Worm (Caenorhabditis elegans) whole organism, L1 larva: Measurements from ENCODE around the gene Y69A2AR.22.

Source experiments
- alr-1 ChIP-seq: fragments of 200-800 bp; sonication (Bioruptor generic); optimal IDR thresholded peaks from 2 replicates; lab custom pipeline; 2018; ENCODE audit warnings: borderline replicate concordance, mild to moderate bottlenecking, missing genetic modification characterization, missing compliant biosample characterization
- blmp-1 ChIP-seq: fragments of 150-350 bp; optimal IDR thresholded peaks from 2 replicates; lab custom pipeline; 2014; ENCODE audit warnings: missing biosample characterization, missing genetic modification characterization
- ceh-88 ChIP-seq: fragments of 200-800 bp; sonication (Bioruptor generic); IDR thresholded peaks from 2 replicates; pipeline ENCODE4 v1.3.6; 2022; ENCODE audit warnings: missing genetic modification characterization, missing compliant biosample characterization
- ceh-90 ChIP-seq: sonication (generic microtip); optimal IDR thresholded peaks from 2 replicates; lab custom pipeline; 2016; ENCODE audit warnings: missing genetic modification characterization, missing compliant biosample characterization
- fkh-10 ChIP-seq: sonication (generic microtip); optimal IDR thresholded peaks from 2 replicates; lab custom pipeline; 2017; ENCODE audit warnings: missing biosample characterization, missing genetic modification reagents, missing genetic modification characterization
- fkh-8 ChIP-seq: sonication (generic microtip); optimal IDR thresholded peaks from 2 replicates; lab custom pipeline; 2016; ENCODE audit warnings: mild to moderate bottlenecking, missing genetic modification characterization, missing compliant biosample characterization
- grh-1 ChIP-seq: fragments of 200-800 bp; sonication (Bioruptor generic); IDR thresholded peaks from 2 replicates; pipeline ENCODE4 v1.3.6; 2022; ENCODE audit warnings: missing genetic modification reagents, missing genetic modification characterization, missing compliant biosample characterization
- hpl-2 ChIP-seq: fragments of 150-350 bp; optimal IDR thresholded peaks from 2 replicates; lab custom pipeline; 2014; ENCODE audit warnings: missing biosample characterization, missing genetic modification reagents, missing genetic modification characterization
- jun-1 ChIP-seq: fragments of 150-350 bp; optimal IDR thresholded peaks from 2 replicates; lab custom pipeline; 2014; ENCODE audit warnings: missing biosample characterization, missing genetic modification reagents, missing genetic modification characterization
- mdl-1 ChIP-seq, 2 experiments: fragments of 150-350 bp; optimal IDR thresholded peaks; 2 replicates each; lab custom pipeline; 2014 to 2017; ENCODE audit warnings: missing biosample characterization in 2 of 2, missing genetic modification characterization in 2 of 2, inconsistent platforms in 1 of 2
- mef-2 ChIP-seq: fragments of 150-350 bp; optimal IDR thresholded peaks from 2 replicates; lab custom pipeline; 2014; ENCODE audit warnings: missing biosample characterization, missing genetic modification characterization
- nhr-47 ChIP-seq: sonication (generic microtip); optimal IDR thresholded peaks from 2 replicates; lab custom pipeline; 2016; ENCODE audit warnings: mild to moderate bottlenecking, missing genetic modification characterization, moderate library complexity, missing compliant biosample characterization
- nhr-85 ChIP-seq: sonication (generic microtip); peaks from one replicate; lab custom pipeline; 2016; ENCODE audit warnings: missing genetic modification characterization, inconsistent platforms, missing compliant biosample characterization
- nhr-90 ChIP-seq: sonication (generic microtip); optimal IDR thresholded peaks from 2 replicates; lab custom pipeline; 2016; ENCODE audit warnings: mild to moderate bottlenecking, missing genetic modification characterization, missing compliant biosample characterization; ENCODE audit not compliant: poor library complexity
- sup-37 ChIP-seq: fragments of 200-800 bp; sonication (Bioruptor generic); optimal IDR thresholded peaks from 2 replicates; lab custom pipeline; 2018; ENCODE audit warnings: mild to moderate bottlenecking, missing genetic modification characterization, missing compliant biosample characterization
- swsn-7 ChIP-seq: sonication (generic microtip); optimal IDR thresholded peaks from 2 replicates; lab custom pipeline; 2016; ENCODE audit warnings: missing genetic modification characterization, missing compliant biosample characterization
- unc-98 ChIP-seq: fragments of 200-800 bp; sonication (Bioruptor generic); IDR thresholded peaks from 2 replicates; pipeline ENCODE4 v1.3.6; 2022; ENCODE audit warnings: missing genetic modification characterization, missing compliant biosample characterization
- xbp-1 ChIP-seq: sonication (generic microtip); optimal IDR thresholded peaks from 2 replicates; lab custom pipeline; 2016; ENCODE audit warnings: missing genetic modification characterization, missing compliant biosample characterization
- ztf-4 ChIP-seq: fragments of 150-350 bp; optimal IDR thresholded peaks from 2 replicates; lab custom pipeline; 2014; ENCODE audit warnings: missing biosample characterization, missing genetic modification characterization

Gene Y69A2AR.22

DNA sequence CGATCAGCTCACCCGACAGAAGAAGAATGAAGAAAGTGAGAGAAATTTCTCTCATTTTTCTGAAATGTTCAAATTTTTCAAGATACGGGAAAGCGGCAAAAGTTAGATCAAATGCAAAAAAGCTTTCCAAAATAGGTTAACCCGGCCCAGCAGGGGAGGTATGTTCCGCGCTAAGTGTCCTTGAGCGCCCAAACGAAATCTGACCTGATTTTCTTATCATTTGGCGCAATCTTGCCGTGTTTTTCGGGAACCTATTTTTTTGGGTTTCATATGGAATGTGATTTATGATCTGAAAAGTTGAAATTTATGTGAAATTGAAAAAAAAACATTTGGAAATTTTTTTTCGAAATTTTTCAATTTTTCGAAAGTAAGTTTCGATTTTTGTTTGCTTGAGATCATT is 44.4 kb downstream of the Y69A2AR.22 start, which contains the start of gene cdh-10:
Gene cdh-10 (minus strand): TSS at position 59 of the 400 bp plus-strand sequence.
- TF ChIP-seq blmp-1 (tag; lab: Kevin White, UChicago) = peak; percentile 66
- no peak for TF ChIP-seq ceh-88
- peak; percentile 60 for TF ChIP-seq nhr-85 (tag; lab: Kevin White, UChicago)

DNA sequence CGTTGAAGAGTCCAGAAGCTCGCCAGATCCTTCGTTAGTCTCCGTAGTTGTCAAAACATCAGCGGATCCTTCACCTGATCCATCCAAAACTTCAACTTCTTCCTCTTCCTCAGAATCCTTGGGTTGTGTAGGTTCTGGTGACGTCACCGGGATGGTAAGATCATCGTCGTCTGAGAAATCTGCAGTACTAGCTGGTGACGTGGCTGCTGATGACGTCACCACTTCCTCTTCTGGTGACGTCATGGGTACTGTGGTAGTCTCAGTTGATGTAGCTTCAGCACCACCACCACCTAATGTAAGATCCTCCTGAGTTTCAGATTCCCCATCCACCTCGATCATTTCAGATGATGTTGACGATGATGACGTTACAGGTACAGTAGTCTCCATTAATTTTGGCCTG is 46.3 kb downstream of the Y69A2AR.22 start:
- TF ChIP-seq ztf-4 (tag; lab: Kevin White, UChicago) (no peak), swsn-7 (tag; lab: Kevin White, UChicago) (no peak), fkh-8 (tag; lab: Kevin White, UChicago) (no peak), sup-37 (GFP tag; lab: Kevin White, UChicago) (no peak), mdl-1 (tag; optimal IDR thresholded peaks at IDR 0.05; lab: Kevin White, UChicago) (no peak), alr-1 (no peak), unc-98 (no peak), hpl-2 (no peak), fkh-10 (no peak), ceh-90 (tag; lab: Kevin White, UChicago) (no peak), mef-2 (tag; lab: Kevin White, UChicago) (no peak)

DNA sequence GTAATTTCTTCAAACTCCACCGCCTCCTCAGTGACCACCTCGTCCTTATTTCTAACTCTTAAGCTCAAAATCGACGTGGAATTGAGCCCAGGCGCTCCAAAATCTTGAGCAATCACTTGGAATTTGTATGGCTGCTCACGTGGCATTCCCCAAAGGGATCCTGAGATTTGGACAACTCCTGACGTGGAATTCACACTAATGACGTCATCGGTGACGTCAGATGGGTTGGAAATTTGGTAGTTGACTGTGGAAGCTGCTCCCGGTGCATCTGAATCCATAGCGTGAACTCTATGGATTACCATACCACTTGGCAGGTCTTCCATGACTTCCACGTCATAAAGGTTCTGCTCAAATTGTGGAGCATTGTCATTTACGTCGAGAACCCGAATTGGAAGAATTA is 52.6 kb downstream of the Y69A2AR.22 start:
- no peak for TF ChIP-seq nhr-47 (tag; lab: Kevin White, UChicago)
- no peak for TF ChIP-seq nhr-90 (tag; lab: Kevin White, UChicago)
- no peak for TF ChIP-seq grh-1
- no peak for TF ChIP-seq jun-1 (tag; lab: Kevin White, UChicago)
- TF ChIP-seq xbp-1 (tag; lab: Kevin White, UChicago) = no peak
- TF ChIP-seq, all 84 proteins: peak for 0
